Worm (Caenorhabditis elegans): ENCODE results near the gene C33C12.7.

Gene C33C12.7

DNA sequence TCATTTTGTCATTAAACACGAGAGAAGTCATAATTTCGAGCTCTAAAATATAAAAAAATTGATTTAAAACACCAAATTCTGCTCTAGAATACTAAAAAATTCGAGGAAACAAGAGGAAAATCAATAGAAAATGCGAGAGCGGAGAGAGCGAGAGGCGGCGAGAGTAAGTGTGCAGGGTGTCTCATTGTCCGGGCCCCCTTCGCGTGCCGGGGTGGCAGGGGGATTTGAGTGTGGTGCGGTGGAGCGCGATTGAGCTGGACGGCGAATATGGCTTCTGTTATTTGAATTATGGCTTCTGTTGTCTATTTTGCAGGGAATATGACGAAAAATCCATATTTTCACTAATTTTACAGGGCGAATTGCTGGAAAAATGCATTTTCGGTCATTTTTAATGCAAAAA lies 44.6 kb upstream of the C33C12.7 start, which contains the start of gene Y59C2A.3 (continued):
- TF ChIP-seq F13H6.1 (tag; optimal IDR thresholded peaks at IDR 0.05) (peak; percentile 25), alr-1 (tag; optimal IDR thresholded peaks at IDR 0.05) (no peak), lsy-2 (tag; optimal IDR thresholded peaks at IDR 0.05) (peak; percentile 19 to 61), mbf-1 (tag; optimal IDR thresholded peaks at IDR 0.05) (no peak), nhr-25 (tag; optimal IDR thresholded peaks at IDR 0.05) (no peak), nhr-129 (tag; optimal IDR thresholded peaks at IDR 0.05) (peak; percentile 44), elt-3 (tag; optimal IDR thresholded peaks at IDR 0.05) (no peak), sma-3 (GFP tag; optimal IDR thresholded peaks at IDR 0.05) (no peak), sma-9 (GFP tag; optimal IDR thresholded peaks at IDR 0.05) (no peak), sma-9 (tag; optimal IDR thresholded peaks at IDR 0.05) (no peak), unc-62 (GFP tag; optimal IDR thresholded peaks at IDR 0.05) (no peak), gmeb-1 (tag; optimal IDR thresholded peaks at IDR 0.05) (no peak)

DNA sequence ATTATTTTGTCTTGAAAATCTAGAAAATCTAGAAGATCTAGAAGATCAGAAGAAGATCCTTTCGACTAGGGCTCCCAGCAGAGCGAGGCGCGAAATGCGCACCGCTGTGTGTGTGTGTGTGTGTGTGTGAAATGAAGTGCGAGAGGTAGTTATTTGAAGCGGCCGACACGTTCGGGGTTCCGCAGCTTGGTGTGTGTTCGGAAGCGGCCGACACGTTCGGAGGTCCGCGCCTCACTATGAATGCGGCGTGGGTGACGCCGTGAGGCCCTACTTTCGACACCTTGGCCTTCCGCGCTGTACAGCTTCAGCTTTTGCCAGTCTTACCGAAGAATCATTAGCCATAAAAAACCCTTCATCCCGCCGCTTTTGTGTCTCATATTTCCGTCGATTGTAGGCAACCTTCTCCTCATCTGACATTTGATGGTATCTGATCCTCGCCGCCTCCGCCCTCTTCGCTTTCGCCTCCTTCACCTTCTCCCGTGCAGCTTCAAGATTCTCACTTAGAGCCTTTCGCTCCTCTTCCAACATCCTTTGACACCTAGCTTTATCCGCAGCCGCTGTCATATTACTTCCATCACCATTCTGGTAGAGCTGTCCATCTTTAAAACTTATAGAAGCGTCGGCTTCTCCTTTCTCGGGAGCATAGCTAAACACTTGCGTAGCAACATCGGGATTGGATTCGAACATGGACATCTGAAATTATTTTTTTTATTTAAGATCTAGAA lies 41.8 kb upstream of the C33C12.7 start:
- TF ChIP-seq crh-2 (tag; optimal IDR thresholded peaks at IDR 0.05): no peak
- no peak for TF ChIP-seq nhr-23 (tag; optimal IDR thresholded peaks at IDR 0.05)
- TF ChIP-seq unc-62 (GFP tag; optimal IDR thresholded peaks at IDR 0.05): no peak
- TF ChIP-seq lin-39 (tag; optimal IDR thresholded peaks at IDR 0.05): no peak
- no peak for TF ChIP-seq mdl-1 (tag; optimal IDR thresholded peaks at IDR 0.05)

- TF ChIP-seq elt-1 (tag; optimal IDR thresholded peaks at IDR 0.05): no peak
- no peak for TF ChIP-seq mab-5 (tag; optimal IDR thresholded peaks at IDR 0.05)
- no peak for TF ChIP-seq Y55F3AM.14 (GFP tag; optimal IDR thresholded peaks at IDR 0.05)
- TF ChIP-seq sma-3 (GFP tag; optimal IDR thresholded peaks at IDR 0.05): no peak
- no peak for TF ChIP-seq zag-1 (tag; optimal IDR thresholded peaks at IDR 0.05)
- no peak for TF ChIP-seq gmeb-1 (tag; optimal IDR thresholded peaks at IDR 0.05)
- no peak for TF ChIP-seq mdl-1 (tag; optimal IDR thresholded peaks at IDR 0.05)
- TF ChIP-seq nhr-25 (tag; optimal IDR thresholded peaks at IDR 0.05): no peak
- TF ChIP-seq R02D3.7 (tag; optimal IDR thresholded peaks at IDR 0.05): no peak
- no peak for TF ChIP-seq ceh-16 (tag; optimal IDR thresholded peaks at IDR 0.05)
- TF ChIP-seq unc-62 (GFP tag; optimal IDR thresholded peaks at IDR 0.05): no peak
- no peak for TF ChIP-seq ZK546.5 (tag; optimal IDR thresholded peaks at IDR 0.05)
- no peak for TF ChIP-seq aly-2 (tag; optimal IDR thresholded peaks at IDR 0.05)
- TF ChIP-seq sma-9 (GFP tag; optimal IDR thresholded peaks at IDR 0.05): no peak
- TF ChIP-seq sma-9 (tag; optimal IDR thresholded peaks at IDR 0.05): no peak
- no peak for TF ChIP-seq nhr-12 (tag; optimal IDR thresholded peaks at IDR 0.05)
Observed at ce11 chrII:2215512-2215911, 40.2 kb upstream of the C33C12.7 start.

DNA sequence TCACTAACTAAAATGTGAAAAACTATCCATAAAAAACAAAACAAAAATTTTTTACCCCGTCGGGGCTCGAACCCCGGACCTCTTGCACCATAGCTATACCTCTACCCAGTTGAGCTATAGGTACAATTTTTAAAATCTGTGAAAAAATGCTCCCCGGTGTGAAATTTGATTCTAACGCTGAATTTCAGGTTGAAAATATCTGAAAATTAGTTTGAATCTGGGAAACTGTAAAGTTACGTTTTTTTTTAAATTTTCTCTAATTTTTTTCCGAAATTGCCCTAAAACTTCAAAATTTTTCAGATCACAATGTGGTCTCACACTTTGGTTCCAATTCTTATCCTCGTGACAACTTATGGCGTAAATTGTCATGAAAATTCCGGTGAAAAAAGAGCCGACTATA lies 32.5 kb upstream of the C33C12.7 start, which contains the start of gene Y59C2A.1:
Gene Y59C2A.1, plus strand, starts transcription at position 301 of the 400 bp plus-strand sequence.
- no peak for TF ChIP-seq ztf-1 (GFP tag; conservative IDR thresholded peaks at IDR 0.05)
- TF ChIP-seq nhr-10 (tag; optimal IDR thresholded peaks at IDR 0.05): no peak
- no peak for TF ChIP-seq Y55F3AM.14 (GFP tag; optimal IDR thresholded peaks at IDR 0.05)

DNA sequence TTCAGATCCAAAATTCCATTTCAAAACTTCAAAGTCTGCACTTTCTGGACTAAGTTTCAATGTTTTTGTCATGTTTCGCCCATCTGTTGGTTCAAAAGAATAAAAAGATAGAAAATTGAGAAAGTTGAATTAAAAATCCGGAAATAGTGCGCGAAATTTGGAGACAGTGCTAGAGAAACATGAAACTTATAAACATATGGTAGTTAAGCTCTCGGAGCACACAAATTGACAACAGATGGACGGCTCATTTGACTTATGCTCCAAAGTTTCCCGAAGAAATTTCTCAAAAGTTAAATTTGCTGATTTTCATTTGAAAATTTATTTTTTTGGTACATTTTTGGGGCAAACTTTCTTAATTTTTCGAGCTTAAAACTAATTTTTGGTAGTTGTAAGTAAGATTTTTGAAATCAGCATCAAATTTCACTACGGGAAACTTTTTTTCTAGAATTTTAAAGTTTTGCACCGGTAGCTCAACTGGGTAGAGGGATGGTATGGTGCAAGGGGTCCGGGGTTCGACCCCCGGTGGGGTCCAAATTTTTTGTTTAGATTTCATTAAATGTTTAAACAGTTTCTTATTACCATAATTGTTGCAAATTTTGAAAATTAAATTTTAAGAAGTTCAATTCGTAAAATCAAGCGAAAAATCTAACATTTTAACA lies 30.9 kb upstream of the C33C12.7 start:
- TF ChIP-seq mab-5 (tag; optimal IDR thresholded peaks at IDR 0.05) (no peak), ceh-16 (tag; optimal IDR thresholded peaks at IDR 0.05) (no peak), blmp-1 (tag; optimal IDR thresholded peaks at IDR 0.05; ENCODE audit: insufficient read depth) (no peak), peb-1 (tag; optimal IDR thresholded peaks at IDR 0.05) (no peak)

DNA sequence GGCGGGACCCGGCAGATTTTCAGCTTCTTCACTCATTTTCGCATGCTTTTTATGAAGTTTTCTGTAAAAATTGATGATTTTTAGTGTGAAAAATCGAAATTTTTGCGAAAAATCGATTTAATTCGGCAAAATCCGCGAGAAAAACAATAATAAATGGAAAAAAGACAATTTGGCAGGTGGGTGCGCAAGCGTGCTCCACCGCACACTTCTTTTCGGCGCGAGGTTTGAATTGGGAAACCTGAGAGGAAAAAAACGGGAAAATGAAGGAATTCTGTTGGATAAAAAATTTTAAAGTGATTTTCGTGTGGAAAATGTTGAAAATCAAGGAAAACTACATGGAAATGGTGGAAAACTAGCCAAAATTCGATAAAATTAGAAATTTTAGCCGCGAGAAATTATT lies 28.8 kb upstream of the C33C12.7 start, which contains the start of gene Y59C2A.2:
Gene Y59C2A.2, minus strand, starts transcription at position 61 of the 400 bp plus-strand sequence.
- TF ChIP-seq sma-9 (GFP tag; optimal IDR thresholded peaks at IDR 0.05) (no peak), sma-9 (tag; optimal IDR thresholded peaks at IDR 0.05) (no peak), fos-1 (tag; optimal IDR thresholded peaks at IDR 0.05) (no peak), ztf-1 (GFP tag; conservative IDR thresholded peaks at IDR 0.05) (no peak), nhr-129 (tag; optimal IDR thresholded peaks at IDR 0.05) (peak; percentile 29), gmeb-1 (tag; optimal IDR thresholded peaks at IDR 0.05) (peak; percentile 92), C34F6.9 (tag; optimal IDR thresholded peaks at IDR 0.05) (peak; percentile 27), nhr-10 (tag; optimal IDR thresholded peaks at IDR 0.05) (no peak), lin-13 (GFP tag; optimal IDR thresholded peaks at IDR 0.05) (peak; percentile 53), nhr-77 (tag; optimal IDR thresholded peaks at IDR 0.05) (no peak), snpc-4 (tag; optimal IDR thresholded peaks at IDR 0.05) (no peak), elt-3 (tag; optimal IDR thresholded peaks at IDR 0.05) (no peak), nhr-21 (tag; optimal IDR thresholded peaks at IDR 0.05) (no peak), ztf-4 (tag; optimal IDR thresholded peaks at IDR 0.05) (no peak), dmd-4 (tag; optimal IDR thresholded peaks at IDR 0.05) (no peak), mbf-1 (tag; optimal IDR thresholded peaks at IDR 0.05) (no peak), nhr-25 (tag; optimal IDR thresholded peaks at IDR 0.05) (no peak), sma-3 (GFP tag; optimal IDR thresholded peaks at IDR 0.05) (no peak), alr-1 (tag; optimal IDR thresholded peaks at IDR 0.05) (no peak), mab-5 (tag; optimal IDR thresholded peaks at IDR 0.05) (no peak), blmp-1 (tag; optimal IDR thresholded peaks at IDR 0.05; ENCODE audit: insufficient read depth) (no peak), nhr-6 (tag; optimal IDR thresholded peaks at IDR 0.05) (no peak), lsy-2 (tag; optimal IDR thresholded peaks at IDR 0.05) (peak in 1 of 2 experiments; percentile 71), ztf-11 (tag; optimal IDR thresholded peaks at IDR 0.05) (no peak), unc-39 (tag; optimal IDR thresholded peaks at IDR 0.05) (no peak)
